Fruit fly (Drosophila melanogaster) whole organism, embryonic: ENCODE measurements around the gene CG5618.

Source experiments
- CG10321 ChIP-seq: fragments of 200-800 bp; sonication (Bioruptor generic); IDR thresholded peaks from 2 replicates; pipeline ENCODE4 v1.3.6; 2022; ENCODE audit warnings: missing biosample characterization, missing genetic modification characterization
- CG11093 ChIP-seq: fragments of 200-800 bp; sonication (Bioruptor generic); IDR thresholded peaks from 3 replicates; pipeline ENCODE4 v1.3.6; 2022; ENCODE audit warnings: missing biosample characterization, missing genetic modification characterization
- CG12071 ChIP-seq: fragments of 200-800 bp; sonication (Bioruptor generic); optimal IDR thresholded peaks from 3 replicates; lab custom pipeline; 2018; ENCODE audit warnings: missing biosample characterization, mild to moderate bottlenecking, missing genetic modification characterization
- CG12155 ChIP-seq: fragments of 200-800 bp; sonication (Bioruptor generic); optimal IDR thresholded peaks from 3 replicates; lab custom pipeline; 2016; ENCODE audit warnings: missing biosample characterization, missing genetic modification characterization
- CG1233 ChIP-seq: fragments of 200-800 bp; sonication (Bioruptor generic); optimal IDR thresholded peaks from 4 replicates; lab custom pipeline; 2018; ENCODE audit warnings: missing biosample characterization, mild to moderate bottlenecking, missing genetic modification characterization
- CG12769 ChIP-seq: fragments of 200-800 bp; sonication (Bioruptor generic); optimal IDR thresholded peaks from 2 replicates; lab custom pipeline; 2019; ENCODE audit warnings: missing biosample characterization, mild to moderate bottlenecking, missing genetic modification characterization, moderate library complexity
- CG1647 ChIP-seq: fragments of 200-800 bp; sonication (Bioruptor generic); optimal IDR thresholded peaks from 3 replicates; lab custom pipeline; 2016; ENCODE audit warnings: missing biosample characterization, missing genetic modification characterization
- CG16863 ChIP-seq: fragments of 200-800 bp; sonication (Bioruptor generic); optimal IDR thresholded peaks from 3 replicates; lab custom pipeline; 2016; ENCODE audit warnings: missing biosample characterization, missing genetic modification characterization
- CG17328 ChIP-seq: fragments of 200-800 bp; sonication (Bioruptor generic); IDR thresholded peaks from 2 replicates; pipeline ENCODE4 v1.3.6; 2022; ENCODE audit warnings: missing biosample characterization, missing genetic modification characterization
- CG30020 ChIP-seq: fragments of 200-800 bp; optimal IDR thresholded peaks from 2 replicates; lab custom pipeline; 2019; ENCODE audit warnings: missing biosample characterization, mild to moderate bottlenecking, missing genetic modification characterization, moderate library complexity
- CG31365 ChIP-seq: fragments of 200-800 bp; sonication (Bioruptor generic); optimal IDR thresholded peaks from 2 replicates; lab custom pipeline; 2018; ENCODE audit warnings: missing biosample characterization, mild to moderate bottlenecking, missing genetic modification characterization
- CG31441 ChIP-seq: fragments of 200-800 bp; sonication (Bioruptor generic); IDR thresholded peaks from 2 replicates; pipeline ENCODE4 v1.3.6; 2022; ENCODE audit warnings: missing biosample characterization, missing genetic modification characterization
- CG3163 ChIP-seq: fragments of 200-800 bp; sonication (Bioruptor generic); optimal IDR thresholded peaks from 3 replicates; lab custom pipeline; 2016; ENCODE audit warnings: missing biosample characterization, missing genetic modification characterization
- CG3281 ChIP-seq: fragments of 200-800 bp; sonication (Bioruptor generic); optimal IDR thresholded peaks from 3 replicates; lab custom pipeline; 2017; ENCODE audit warnings: missing biosample characterization, mild to moderate bottlenecking, missing genetic modification characterization
- CG34422 ChIP-seq: fragments of 200-800 bp; sonication (Bioruptor generic); IDR thresholded peaks from 3 replicates; pipeline ENCODE4 v1.3.6; 2022; ENCODE audit warnings: missing biosample characterization, missing genetic modification characterization
- CG3838 ChIP-seq: fragments of 200-800 bp; sonication (Bioruptor generic); optimal IDR thresholded peaks from 3 replicates; lab custom pipeline; 2016; ENCODE audit warnings: missing biosample characterization, missing genetic modification characterization
- CG6654 ChIP-seq: fragments of 200-800 bp; sonication (Bioruptor generic); optimal IDR thresholded peaks from 2 replicates; lab custom pipeline; 2017; ENCODE audit warnings: missing biosample characterization, mild to moderate bottlenecking, missing genetic modification characterization
- CG7271 ChIP-seq: fragments of 200-800 bp; sonication (Bioruptor generic); optimal IDR thresholded peaks from 2 replicates; lab custom pipeline; 2018; ENCODE audit warnings: missing biosample characterization, mild to moderate bottlenecking, missing genetic modification characterization, moderate library complexity
- CG8765 ChIP-seq: fragments of 200-800 bp; sonication (Bioruptor generic); IDR thresholded peaks from 2 replicates; pipeline ENCODE4 v1.3.6; 2022; ENCODE audit warnings: missing biosample characterization, missing genetic modification characterization
- Dad ChIP-seq: fragments of 200-800 bp; sonication (Bioruptor generic); optimal IDR thresholded peaks from 3 replicates; lab custom pipeline; 2016; ENCODE audit warnings: missing biosample characterization, missing genetic modification characterization
- Dp ChIP-seq: fragments of 200-800 bp; sonication (Bioruptor generic); optimal IDR thresholded peaks from 2 replicates; lab custom pipeline; 2018; ENCODE audit warnings: missing biosample characterization, mild to moderate bottlenecking, missing genetic modification characterization, moderate library complexity
- Ets65A ChIP-seq: fragments of 200-800 bp; sonication (Bioruptor generic); peaks from one replicate; lab custom pipeline; 2016; ENCODE audit warnings: missing biosample characterization, missing genetic modification characterization
- Fer3 ChIP-seq: fragments of 200-800 bp; sonication (Bioruptor generic); optimal IDR thresholded peaks from 2 replicates; lab custom pipeline; 2018; ENCODE audit warnings: missing biosample characterization, mild to moderate bottlenecking, missing genetic modification characterization, moderate library complexity
- HLHmδ ChIP-seq: fragments of 200-800 bp; sonication (Bioruptor generic); optimal IDR thresholded peaks from 2 replicates; lab custom pipeline; 2018; ENCODE audit warnings: missing biosample characterization, mild to moderate bottlenecking, missing genetic modification characterization, moderate library complexity
- MESR4 ChIP-seq: fragments of 200-800 bp; sonication (Bioruptor generic); optimal IDR thresholded peaks from 2 replicates; lab custom pipeline; 2018; ENCODE audit warnings: missing biosample characterization, mild to moderate bottlenecking, missing genetic modification characterization, moderate library complexity
- Med ChIP-seq: fragments of 200-800 bp; sonication (Bioruptor generic); peaks from one replicate; lab custom pipeline; 2016; ENCODE audit warnings: missing biosample characterization, missing genetic modification characterization, mild to moderate bottlenecking, inconsistent platforms, moderate library complexity
- Meics ChIP-seq: fragments of 200-800 bp; sonication (Bioruptor generic); optimal IDR thresholded peaks from 2 replicates; lab custom pipeline; 2017; ENCODE audit warnings: missing biosample characterization, mild to moderate bottlenecking, missing genetic modification characterization
- NC2β ChIP-seq: fragments of 200-800 bp; sonication (Bioruptor generic); optimal IDR thresholded peaks from 2 replicates; lab custom pipeline; 2016; ENCODE audit warnings: missing biosample characterization, missing genetic modification characterization
- NFAT ChIP-seq: fragments of 200-800 bp; sonication (Bioruptor generic); IDR thresholded peaks from 2 replicates; pipeline ENCODE4 v1.3.6; 2022; ENCODE audit warnings: missing biosample characterization, missing genetic modification characterization
- Ravus ChIP-seq: fragments of 200-800 bp; sonication (Bioruptor generic); IDR thresholded peaks from 2 replicates; pipeline ENCODE4 v1.3.6; 2022; ENCODE audit warnings: missing biosample characterization, missing genetic modification characterization
- Sox102F ChIP-seq: fragments of 200-800 bp; sonication (Bioruptor generic); optimal IDR thresholded peaks from 2 replicates; lab custom pipeline; 2018; ENCODE audit warnings: missing biosample characterization, mild to moderate bottlenecking, missing genetic modification characterization, moderate library complexity
- ac ChIP-seq: fragments of 200-800 bp; sonication (Bioruptor generic); optimal IDR thresholded peaks from 3 replicates; lab custom pipeline; 2017; ENCODE audit warnings: missing biosample characterization, mild to moderate bottlenecking, missing genetic modification characterization
- amos ChIP-seq: fragments of 200-800 bp; sonication (Bioruptor generic); IDR thresholded peaks from 2 replicates; pipeline ENCODE4 v1.3.6; 2022; ENCODE audit warnings: missing biosample characterization, missing genetic modification characterization; ENCODE audit not compliant: partially characterized antibody
- ato ChIP-seq: fragments of 200-800 bp; sonication (Bioruptor generic); IDR thresholded peaks from 2 replicates; pipeline ENCODE4 v1.3.6; 2022; ENCODE audit warnings: missing biosample characterization, missing genetic modification characterization; ENCODE audit not compliant: partially characterized antibody
- chn ChIP-seq: fragments of 200-800 bp; sonication (Bioruptor generic); optimal IDR thresholded peaks from 2 replicates; lab custom pipeline; 2016; ENCODE audit warnings: missing biosample characterization, missing genetic modification characterization
- crc ChIP-seq: fragments of 200-800 bp; sonication (Bioruptor generic); optimal IDR thresholded peaks from 2 replicates; lab custom pipeline; 2016; ENCODE audit warnings: missing biosample characterization, missing genetic modification characterization
- crol ChIP-seq: fragments of 200-800 bp; sonication (Bioruptor generic); IDR thresholded peaks from 2 replicates; pipeline ENCODE4 v1.3.6; 2022; ENCODE audit warnings: missing biosample characterization, missing genetic modification characterization
- disco-r ChIP-seq: fragments of 200-800 bp; sonication (Bioruptor generic); optimal IDR thresholded peaks from 2 replicates; lab custom pipeline; 2016; ENCODE audit warnings: missing biosample characterization, missing genetic modification characterization
- dpn ChIP-seq, 2 experiments: fragments of 200-800 bp; sonication (Bioruptor generic); optimal IDR thresholded peaks; 3 replicates each; lab custom pipeline; 2016; ENCODE audit warnings: missing biosample characterization in 2 of 2, missing genetic modification characterization in 2 of 2
- gce ChIP-seq: fragments of 200-800 bp; sonication (Bioruptor generic); IDR thresholded peaks from 3 replicates; pipeline ENCODE4 v1.3.6; 2022; ENCODE audit warnings: missing biosample characterization, missing genetic modification characterization
- jigr1 ChIP-seq: fragments of 200-800 bp; sonication (Bioruptor generic); IDR thresholded peaks from 3 replicates; pipeline ENCODE4 v1.3.6; 2022; ENCODE audit warnings: missing biosample characterization, missing genetic modification characterization
- jumu ChIP-seq: fragments of 200-800 bp; sonication (Bioruptor generic); optimal IDR thresholded peaks from 3 replicates; lab custom pipeline; 2016; ENCODE audit warnings: missing biosample characterization, missing genetic modification characterization
- pan ChIP-seq, 4 experiments: fragments of >200 bp in 3 of 4; fragments of 200-800 bp in 1 of 4; sonication (Bioruptor generic) in 1 of 4; optimal IDR thresholded peaks in 3 of 4; IDR thresholded peaks in 1 of 4; 2 replicates each; pipeline versions ENCODE4 v1.3.6 to Lab custom; 2017 to 2022; ENCODE audit warnings: missing biosample characterization in 2 of 4, missing genetic modification characterization in 2 of 4, mixed read lengths in 1 of 4
- pb ChIP-seq: fragments of 200-800 bp; sonication (Bioruptor generic); optimal IDR thresholded peaks from 3 replicates; lab custom pipeline; 2016; ENCODE audit warnings: missing biosample characterization, missing genetic modification characterization
- rib ChIP-seq: fragments of 200-800 bp; sonication (Bioruptor generic); IDR thresholded peaks from 2 replicates; pipeline ENCODE4 v1.3.6; 2022; ENCODE audit warnings: missing biosample characterization, missing genetic modification characterization
- sim ChIP-seq: fragments of 200-800 bp; sonication (Bioruptor generic); IDR thresholded peaks from 2 replicates; pipeline ENCODE4 v1.3.6; 2022; ENCODE audit warnings: missing biosample characterization, missing genetic modification characterization
- sob ChIP-seq: fragments of 200-800 bp; sonication (Bioruptor generic); IDR thresholded peaks from 2 replicates; pipeline ENCODE4 v1.3.6; 2022; ENCODE audit warnings: missing biosample characterization, missing genetic modification characterization
- stwl ChIP-seq: fragments of 200-800 bp; sonication (Bioruptor generic); optimal IDR thresholded peaks from 3 replicates; lab custom pipeline; 2018; ENCODE audit warnings: missing biosample characterization, mild to moderate bottlenecking, missing genetic modification characterization, moderate library complexity
- trh ChIP-seq: fragments of 200-800 bp; sonication (Bioruptor generic); optimal IDR thresholded peaks from 2 replicates; lab custom pipeline; 2016; ENCODE audit warnings: missing biosample characterization, missing genetic modification characterization

CG5618 gene

DNA sequence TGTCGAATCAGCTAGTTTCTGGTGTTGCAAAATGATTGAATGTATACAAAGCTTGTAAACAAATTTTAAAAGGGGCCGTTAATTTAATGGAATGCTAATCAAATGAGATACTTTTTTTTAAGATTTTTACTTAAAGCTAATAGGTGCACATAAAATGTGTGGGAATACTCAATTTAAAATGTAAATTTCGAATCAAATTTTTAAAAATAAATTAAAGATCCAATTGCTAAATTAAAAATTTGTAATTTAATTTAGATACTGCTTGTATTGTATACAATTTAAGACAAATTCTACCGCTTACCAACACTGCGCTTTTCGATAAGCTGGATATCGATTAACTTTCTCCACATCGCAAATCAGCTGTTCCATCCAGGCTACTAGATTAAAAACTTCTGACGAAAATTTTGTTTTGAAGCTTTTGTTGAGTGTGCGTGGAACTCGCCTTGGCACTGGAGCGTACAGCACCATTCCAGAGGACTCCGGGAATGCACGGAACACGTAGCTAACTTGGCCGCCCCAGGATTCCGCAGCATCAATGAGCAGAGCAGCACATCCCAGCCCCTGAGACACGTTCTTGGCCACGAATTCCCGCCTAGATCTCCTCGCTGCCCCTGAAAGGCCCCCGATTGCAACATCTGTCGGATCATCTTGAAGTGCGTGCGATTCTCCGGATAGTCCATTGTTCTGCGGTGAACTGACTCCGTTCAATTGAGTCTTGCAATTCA, 31.0 kb downstream of the CG5618 start, which contains the start of the genes CG5498 and fbl (continued):
- TF ChIP-seq sob (GFP tag; lab: Robert Waterston, UW) (0 out of 2 replicates have a peak, but pooled peaks have one; percentile 40), CG8765 (no peak), pb (GFP tag; lab: Kevin White, UChicago) (no peak), amos (GFP tag; lab: Robert Waterston, UW) (no peak; the same call in 1 of the 2 replicates), Ravus (GFP tag; lab: Robert Waterston, UW) (no peak), CG12071 (no peak), crol (GFP tag; lab: Robert Waterston, UW) (0 out of 2 replicates have a peak, but pooled peaks have one; percentile 34), Med (GFP tag; lab: Kevin White, UChicago) (peak; percentile 73), CG12155 (GFP tag; lab: Kevin White, UChicago) (peak; percentile 74), Sox102F (GFP tag; lab: Kevin White, UChicago) (peak; percentile 64), CG3163 (no peak), chn (GFP tag; lab: Kevin White, UChicago) (peak; percentile 46), Meics (GFP tag; lab: Kevin White, UChicago) (peak; percentile 71), CG7271 (peak; percentile 1), ato (GFP tag; lab: Robert Waterston, UW) (no peak), pan (optimal IDR thresholded peaks at IDR 0.05; lab: Kevin White, UChicago) (no peak), pan (GFP tag; optimal IDR thresholded peaks at IDR 0.05 in 1 of 2, IDR thresholded peaks at IDR 0.05 in 1 of 2) (peak in 1 of 2 experiments; percentile 46), CG3838 (no peak), Fer3 (tag; lab: Kevin White, UChicago) (peak; percentile 65), CG31441 (peak; percentile 66), Dp (GFP tag; lab: Kevin White, UChicago) (peak; percentile 38), CG30020 (peak; percentile 64), CG31365 (peak; percentile 21), ac (GFP tag; lab: Kevin White, UChicago) (no peak), Dad (peak; percentile 38), trh (no peak), CG3281 (peak; percentile 65), rib (GFP tag; lab: Robert Waterston, UW) (no peak), HLHmδ (GFP tag; lab: Kevin White, UChicago) (no peak), gce (GFP tag; lab: Robert Waterston, UW) (no peak), CG10321 (GFP tag; lab: Robert Waterston, UW) (0 out of 2 replicates have a peak, but pooled peaks have one; percentile 13), stwl (peak; percentile 96), crc (GFP tag; lab: Kevin White, UChicago) (no peak), CG34422 (GFP tag; lab: Robert Waterston, UW) (0 out of 3 replicates have a peak, but pooled peaks have one; percentile 23), dpn (GFP tag; optimal IDR thresholded peaks at IDR 0.05; lab: Kevin White, UChicago) (peak; percentile 50 to 73), MESR4 (GFP tag; lab: Kevin White, UChicago) (peak; percentile 60), CG17328 (GFP tag; lab: Robert Waterston, UW) (no peak), NFAT (GFP tag; lab: Robert Waterston, UW) (peak; percentile 38; the same call in 1 of the 2 replicates), disco-r (no peak), CG16863 (no peak), CG11093 (no peak), sim (GFP tag; lab: Robert Waterston, UW) (no peak), CG12769 (tag; lab: Kevin White, UChicago) (no peak), Ets65A (peak; percentile 86), jumu (GFP tag; lab: Kevin White, UChicago) (peak; percentile 35), CG1233 (peak; percentile 17), CG1647 (GFP tag; lab: Kevin White, UChicago) (peak; percentile 31), NC2β (GFP tag; lab: Kevin White, UChicago) (peak; percentile 18), CG6654 (GFP tag; lab: Kevin White, UChicago) (no peak), jigr1 (GFP tag; lab: Robert Waterston, UW) (peak; percentile 44; the same call in 1 of the 3 replicates)
